Fruit fly (Drosophila melanogaster) whole organism, prepupa: ENCODE results near the gene CG1578.

ENCODE experiments used
- Blimp-1 ChIP-seq: fragments of 200-800 bp; sonication (Bioruptor generic); optimal IDR thresholded peaks from 3 replicates; lab custom pipeline; 2017; ENCODE audit warnings: missing biosample characterization, missing genetic modification characterization, mild to moderate bottlenecking, moderate library complexity, missing genetic modification reagents
- CG10631 ChIP-seq: fragments of 200-800 bp; sonication (Bioruptor generic); optimal IDR thresholded peaks from 2 replicates; lab custom pipeline; 2016; ENCODE audit warnings: missing biosample characterization, missing genetic modification characterization
- CG10669 ChIP-seq: fragments of 200-800 bp; sonication (Bioruptor generic); optimal IDR thresholded peaks from 3 replicates; lab custom pipeline; 2018; ENCODE audit warnings: missing biosample characterization, mild to moderate bottlenecking, missing genetic modification characterization, moderate library complexity
- CG11902 ChIP-seq: fragments of 200-800 bp; sonication (Bioruptor generic); optimal IDR thresholded peaks from 3 replicates; lab custom pipeline; 2016; ENCODE audit warnings: missing biosample characterization, missing genetic modification characterization
- CG15336 ChIP-seq: fragments of 200-800 bp; sonication (Bioruptor generic); IDR thresholded peaks from 2 replicates; pipeline ENCODE4 v1.3.6; 2022; ENCODE audit warnings: missing biosample characterization, missing genetic modification characterization
- CG1621 ChIP-seq: fragments of 200-800 bp; sonication (Bioruptor generic); optimal IDR thresholded peaks from 3 replicates; lab custom pipeline; 2018; ENCODE audit warnings: missing biosample characterization, mild to moderate bottlenecking, missing genetic modification characterization
- CG16779 ChIP-seq: fragments of 200-800 bp; sonication (Bioruptor generic); optimal IDR thresholded peaks from 3 replicates; lab custom pipeline; 2017; ENCODE audit warnings: missing biosample characterization, mild to moderate bottlenecking, missing genetic modification characterization
- CG3032 ChIP-seq: fragments of 200-800 bp; optimal IDR thresholded peaks from 2 replicates; lab custom pipeline; 2019; ENCODE audit warnings: missing biosample characterization, mild to moderate bottlenecking, missing genetic modification characterization, moderate library complexity
- CG31627 ChIP-seq: fragments of 200-800 bp; sonication (Bioruptor generic); optimal IDR thresholded peaks from 3 replicates; lab custom pipeline; 2016; ENCODE audit warnings: missing biosample characterization, missing genetic modification characterization
- CG32006 ChIP-seq: fragments of 200-800 bp; sonication (Bioruptor generic); optimal IDR thresholded peaks from 3 replicates; lab custom pipeline; 2017; ENCODE audit warnings: missing biosample characterization, mild to moderate bottlenecking, missing genetic modification characterization
- CG34406 ChIP-seq: fragments of 200-800 bp; sonication (Bioruptor generic); optimal IDR thresholded peaks from 3 replicates; lab custom pipeline; 2016; ENCODE audit warnings: missing biosample characterization, missing genetic modification characterization
- CG3919 ChIP-seq: fragments of 200-800 bp; sonication (Bioruptor generic); optimal IDR thresholded peaks from 3 replicates; lab custom pipeline; 2016; ENCODE audit warnings: missing biosample characterization, missing genetic modification characterization
- CG4318 ChIP-seq: fragments of 200-800 bp; sonication (Bioruptor generic); optimal IDR thresholded peaks from 3 replicates; lab custom pipeline; 2017; ENCODE audit warnings: missing biosample characterization, mild to moderate bottlenecking, missing genetic modification characterization
- CG6276 ChIP-seq: fragments of 200-800 bp; sonication (Bioruptor generic); optimal IDR thresholded peaks from 2 replicates; lab custom pipeline; 2017; ENCODE audit warnings: missing biosample characterization, mild to moderate bottlenecking, missing genetic modification characterization
- CG6792 ChIP-seq: fragments of 200-800 bp; sonication (Bioruptor generic); optimal IDR thresholded peaks from 3 replicates; lab custom pipeline; 2016; ENCODE audit warnings: missing biosample characterization, missing genetic modification characterization
- CG6854 ChIP-seq: fragments of 200-800 bp; sonication (Bioruptor generic); optimal IDR thresholded peaks from 2 replicates; lab custom pipeline; 2017; ENCODE audit warnings: missing biosample characterization, mild to moderate bottlenecking, missing genetic modification characterization
- Eip78C ChIP-seq: fragments of 200-800 bp; sonication (Bioruptor generic); peaks from one replicate; lab custom pipeline; 2016; ENCODE audit warnings: missing biosample characterization, missing genetic modification characterization
- Eip93F ChIP-seq: fragments of 200-800 bp; sonication (Bioruptor generic); optimal IDR thresholded peaks from 2 replicates; lab custom pipeline; 2016; ENCODE audit warnings: missing biosample characterization, mild to moderate bottlenecking, missing genetic modification characterization
- Ets21C ChIP-seq: fragments of 200-800 bp; sonication (Bioruptor generic); optimal IDR thresholded peaks from 3 replicates; lab custom pipeline; 2016; ENCODE audit warnings: missing biosample characterization, missing genetic modification characterization
- Hr39 ChIP-seq: fragments of 200-800 bp; sonication (Bioruptor generic); optimal IDR thresholded peaks from 2 replicates; lab custom pipeline; 2016; ENCODE audit warnings: missing biosample characterization, missing genetic modification characterization
- Met ChIP-seq: fragments of 200-800 bp; sonication (Bioruptor generic); optimal IDR thresholded peaks from 3 replicates; lab custom pipeline; 2016; ENCODE audit warnings: missing biosample characterization, missing genetic modification characterization
- OdsH ChIP-seq: fragments of 200-800 bp; sonication (Bioruptor generic); optimal IDR thresholded peaks from 3 replicates; lab custom pipeline; 2016; ENCODE audit warnings: missing biosample characterization, missing genetic modification characterization
- Sox14 ChIP-seq: fragments of 200-800 bp; sonication (Bioruptor generic); optimal IDR thresholded peaks from 3 replicates; lab custom pipeline; 2016; ENCODE audit warnings: missing biosample characterization, missing genetic modification characterization
- Sox15 ChIP-seq: fragments of 200-800 bp; sonication (Bioruptor generic); optimal IDR thresholded peaks from 3 replicates; lab custom pipeline; 2016; ENCODE audit warnings: missing biosample characterization, missing genetic modification characterization
- achi ChIP-seq: fragments of 200-800 bp; sonication (Bioruptor generic); optimal IDR thresholded peaks from 3 replicates; lab custom pipeline; 2016; ENCODE audit warnings: missing biosample characterization, missing genetic modification characterization
- cyc ChIP-seq: fragments of 200-800 bp; sonication (Bioruptor generic); optimal IDR thresholded peaks from 3 replicates; lab custom pipeline; 2016; ENCODE audit warnings: missing biosample characterization, missing genetic modification characterization
- eg ChIP-seq: fragments of 200-800 bp; sonication (Bioruptor generic); IDR thresholded peaks from 3 replicates; pipeline ENCODE4 v1.3.6; 2022; ENCODE audit warnings: missing biosample characterization, missing genetic modification characterization
- esn ChIP-seq: fragments of 200-800 bp; sonication (Bioruptor generic); optimal IDR thresholded peaks from 2 replicates; lab custom pipeline; 2016; ENCODE audit warnings: missing biosample characterization, mild to moderate bottlenecking, missing genetic modification characterization, moderate library complexity
- fkh ChIP-seq: fragments of 200-800 bp; sonication (Bioruptor generic); optimal IDR thresholded peaks from 3 replicates; lab custom pipeline; 2017; ENCODE audit warnings: missing biosample characterization, mild to moderate bottlenecking, missing genetic modification characterization, moderate library complexity
- lz ChIP-seq: fragments of 200-800 bp; sonication (Bioruptor generic); optimal IDR thresholded peaks from 3 replicates; lab custom pipeline; 2016; ENCODE audit warnings: missing biosample characterization, missing genetic modification characterization
- net ChIP-seq: fragments of 200-800 bp; sonication (Bioruptor generic); optimal IDR thresholded peaks from 3 replicates; lab custom pipeline; 2016; ENCODE audit warnings: missing biosample characterization, missing genetic modification characterization
- pdm3 ChIP-seq: fragments of 200-800 bp; sonication (Bioruptor generic); optimal IDR thresholded peaks from 3 replicates; lab custom pipeline; 2016; ENCODE audit warnings: missing biosample characterization, missing genetic modification characterization
- spab ChIP-seq: fragments of 200-800 bp; sonication (Bioruptor generic); optimal IDR thresholded peaks from 2 replicates; lab custom pipeline; 2017; ENCODE audit warnings: missing biosample characterization, mild to moderate bottlenecking, missing genetic modification characterization, missing genetic modification reagents
- ss ChIP-seq, 2 experiments: fragments of 200-800 bp; sonication (Bioruptor generic); optimal IDR thresholded peaks; 2 replicates in 1 of 2; 3 replicates in 1 of 2; lab custom pipeline; 2017 to 2018; ENCODE audit warnings: mild to moderate bottlenecking in 2 of 2, missing biosample characterization in 2 of 2, missing genetic modification characterization in 2 of 2, moderate library complexity in 1 of 2
- svp ChIP-seq: fragments of 200-800 bp; sonication (Bioruptor generic); peaks from one replicate; lab custom pipeline; 2016; ENCODE audit warnings: missing biosample characterization, missing genetic modification characterization
- topi ChIP-seq: fragments of 200-800 bp; sonication (Bioruptor generic); optimal IDR thresholded peaks from 3 replicates; lab custom pipeline; 2016; ENCODE audit warnings: missing biosample characterization, missing genetic modification characterization
- vri ChIP-seq: fragments of 200-800 bp; sonication (Bioruptor generic); optimal IDR thresholded peaks from 3 replicates; lab custom pipeline; 2016; ENCODE audit warnings: missing biosample characterization, mild to moderate bottlenecking, missing genetic modification characterization

Gene CG1578

dm6 chrX:11854758-11855465 is 38.6 kb upstream of the CG1578 start, which contains the start of the genes CG10347 and ATP7 (continued):
- peak; percentile 1 for TF ChIP-seq CG3032 (tag; lab: Kevin White, UChicago)
- no peak for TF ChIP-seq CG4318 (GFP tag; lab: Kevin White, UChicago)
- TF ChIP-seq cyc (GFP tag; lab: Kevin White, UChicago): peak; percentile 7
- peak; percentile 21 for TF ChIP-seq lz (GFP tag; lab: Kevin White, UChicago)
- TF ChIP-seq net: peak; percentile 7
- peak; percentile 9 for TF ChIP-seq CG3919 (GFP tag; lab: Kevin White, UChicago)
- TF ChIP-seq, all 60 proteins: peak for 31

DNA sequence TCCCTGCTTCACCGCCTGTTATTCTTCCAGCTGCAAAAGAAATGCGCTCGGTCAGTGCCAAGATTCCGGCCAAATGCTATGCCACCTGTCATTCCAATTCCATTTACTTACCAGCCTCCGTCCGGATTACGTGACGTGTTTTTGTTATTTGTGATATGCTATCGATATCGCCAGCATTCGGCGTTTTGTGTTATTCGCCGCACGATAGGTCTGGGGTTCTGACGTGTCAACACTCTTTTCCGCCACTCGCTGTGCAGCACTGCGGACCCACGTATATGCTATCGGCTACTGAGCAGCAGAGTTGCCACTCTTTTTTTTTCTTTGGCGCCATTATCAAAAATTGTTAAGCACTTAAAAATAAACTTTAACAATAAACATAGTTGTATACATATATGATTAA is 36.0 kb upstream of the CG1578 start, which contains the start of gene p24-1:
Gene p24-1 (minus strand): TSS at position 221 of the 400 bp plus-strand sequence.
- TF ChIP-seq achi (GFP tag; lab: Kevin White, UChicago) (peak; percentile 96), CG10669 (no peak), spab (GFP tag; lab: Kevin White, UChicago) (no peak), CG1621 (tag; lab: Kevin White, UChicago) (peak; percentile 98), lz (GFP tag; lab: Kevin White, UChicago) (peak; percentile 49), ss (GFP tag; optimal IDR thresholded peaks at IDR 0.05; lab: Kevin White, UChicago) (no peak), CG3919 (GFP tag; lab: Kevin White, UChicago) (peak; percentile 42), cyc (GFP tag; lab: Kevin White, UChicago) (peak; percentile 49), CG32006 (no peak), Met (GFP tag; lab: Kevin White, UChicago) (peak; percentile 14), CG6854 (no peak), CG15336 (no peak), Hr39 (GFP tag; lab: Kevin White, UChicago) (peak; percentile 29), Sox14 (GFP tag; lab: Kevin White, UChicago) (peak; percentile 16), CG6276 (no peak), CG3032 (tag; lab: Kevin White, UChicago) (peak; percentile 6), pdm3 (no peak), topi (GFP tag; lab: Kevin White, UChicago) (peak; percentile 14), OdsH (peak; percentile 9), vri (peak; percentile 73), Eip78C (peak; percentile 37), Ets21C (GFP tag; lab: Kevin White, UChicago) (peak; percentile 1), CG10631 (GFP tag; lab: Kevin White, UChicago) (peak; percentile 27), esn (peak; percentile 40), eg (no peak), fkh (peak; percentile 65), CG31627 (peak; percentile 50), svp (peak; percentile 72)

DNA sequence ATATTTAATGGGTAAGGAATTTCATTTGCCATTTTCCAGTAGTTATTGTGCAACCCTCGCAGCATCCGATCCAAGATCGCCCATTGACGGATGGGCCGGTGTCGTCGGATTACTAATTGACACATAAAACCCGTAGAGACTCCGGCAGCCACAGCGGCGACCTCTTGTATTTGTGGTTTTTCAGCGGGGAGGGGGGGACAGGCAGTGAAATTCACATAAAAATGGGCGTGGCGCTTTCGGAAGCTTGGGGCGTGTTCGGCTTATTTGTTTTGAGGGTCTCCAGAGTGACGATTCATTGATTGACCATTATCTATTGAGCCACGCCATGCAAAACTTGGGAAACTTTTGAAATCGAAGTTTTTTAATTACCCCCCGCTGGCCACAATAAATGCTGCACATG is 32.9 kb upstream of the CG1578 start:
- TF ChIP-seq svp (no peak), CG11902 (GFP tag; lab: Kevin White, UChicago) (no peak), CG15336 (no peak), Sox15 (GFP tag; lab: Kevin White, UChicago) (no peak), CG34406 (GFP tag; lab: Kevin White, UChicago) (no peak), Met (GFP tag; lab: Kevin White, UChicago) (no peak), cyc (GFP tag; lab: Kevin White, UChicago) (no peak), CG6854 (no peak), Eip93F (GFP tag; lab: Kevin White, UChicago) (no peak), CG6276 (no peak), CG6792 (GFP tag; lab: Kevin White, UChicago) (no peak), ss (GFP tag; optimal IDR thresholded peaks at IDR 0.05; lab: Kevin White, UChicago) (no peak), Blimp-1 (no peak), CG3919 (GFP tag; lab: Kevin White, UChicago) (no peak), CG16779 (tag; lab: Kevin White, UChicago) (no peak), net (no peak)
